Worm (Caenorhabditis elegans): ENCODE results near the gene B0507.7.

B0507.7 gene

ce11 chrV:8786245-8786644 is 27.7 kb upstream of the B0507.7 start, which contains the start of gene sup-37:
Gene sup-37, plus strand, starts transcription at chrV:8786545.
- TF ChIP-seq tab-1 (GFP tag; IDR thresholded peaks at IDR 0.05) (no peak), cog-1 (tag; optimal IDR thresholded peaks at IDR 0.05) (no peak), ztf-29 (GFP tag; IDR thresholded peaks at IDR 0.05) (no peak), klf-2 (GFP tag; conservative IDR thresholded peaks at IDR 0.05) (no peak), ztf-23 (GFP tag; IDR thresholded peaks at IDR 0.05) (no peak), med-1 (GFP tag; optimal IDR thresholded peaks at IDR 0.05; ENCODE audit: insufficient read depth) (no peak), ref-1 (GFP tag; conservative IDR thresholded peaks at IDR 0.05) (no peak)

DNA sequence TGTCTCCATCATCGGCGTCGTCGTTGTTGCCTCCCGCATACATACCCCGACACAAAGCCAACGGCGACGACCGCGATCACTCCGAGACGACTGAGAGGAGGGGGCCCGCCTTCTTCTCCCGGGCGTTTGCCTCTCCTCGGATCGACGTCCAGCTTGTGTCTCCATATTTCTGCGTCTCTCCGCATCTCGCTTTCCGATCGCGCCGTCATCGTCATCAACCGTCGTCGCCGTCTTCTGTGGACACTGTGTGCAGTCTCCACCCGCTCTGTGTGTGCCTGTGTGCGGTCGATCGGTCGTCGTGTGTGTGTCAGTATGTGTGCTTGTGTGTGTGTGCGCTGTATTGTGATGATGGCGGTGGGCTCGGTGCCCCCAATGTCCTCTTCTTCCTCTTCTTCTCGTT is 27.0 kb upstream of the B0507.7 start:
- TF ChIP-seq T22C8.4 (GFP tag; IDR thresholded peaks at IDR 0.05) (no peak), klf-2 (GFP tag; conservative IDR thresholded peaks at IDR 0.05) (no peak), tab-1 (GFP tag; IDR thresholded peaks at IDR 0.05) (peak; percentile 70; the same call in 1 of the 2 replicates), ztf-23 (GFP tag; IDR thresholded peaks at IDR 0.05) (peak; percentile 60), ztf-29 (GFP tag; IDR thresholded peaks at IDR 0.05) (peak; percentile 75), med-1 (GFP tag; optimal IDR thresholded peaks at IDR 0.05; ENCODE audit: insufficient read depth) (no peak), flt-1 (GFP tag; IDR thresholded peaks at IDR 0.05) (peak; percentile 73), cog-1 (tag; optimal IDR thresholded peaks at IDR 0.05) (peak; percentile 27), ref-1 (GFP tag; conservative IDR thresholded peaks at IDR 0.05) (no peak)

ce11 chrV:8784485-8784884 is 26.0 kb upstream of the B0507.7 start:
- TF ChIP-seq klf-2 (GFP tag; conservative IDR thresholded peaks at IDR 0.05), result no peak
- TF ChIP-seq med-1 (GFP tag; optimal IDR thresholded peaks at IDR 0.05; ENCODE audit: insufficient read depth), result no peak
- no peak for TF ChIP-seq tab-1 (GFP tag; IDR thresholded peaks at IDR 0.05)
- TF ChIP-seq ztf-23 (GFP tag; IDR thresholded peaks at IDR 0.05), result no peak
- TF ChIP-seq ztf-29 (GFP tag; IDR thresholded peaks at IDR 0.05), result no peak
- no peak for TF ChIP-seq cog-1 (tag; optimal IDR thresholded peaks at IDR 0.05)
- TF ChIP-seq flt-1 (GFP tag; IDR thresholded peaks at IDR 0.05), result no peak

ce11 chrV:8782112-8782511 is 23.6 kb upstream of the B0507.7 start:
- TF ChIP-seq ztf-29 (GFP tag; IDR thresholded peaks at IDR 0.05), result no peak
- no peak for TF ChIP-seq T22C8.4 (GFP tag; IDR thresholded peaks at IDR 0.05)
- TF ChIP-seq klf-2 (GFP tag; conservative IDR thresholded peaks at IDR 0.05), result no peak
- no peak for TF ChIP-seq flt-1 (GFP tag; IDR thresholded peaks at IDR 0.05)
- no peak for TF ChIP-seq ref-1 (GFP tag; conservative IDR thresholded peaks at IDR 0.05)
- TF ChIP-seq cog-1 (tag; optimal IDR thresholded peaks at IDR 0.05), result no peak
- TF ChIP-seq tab-1 (GFP tag; IDR thresholded peaks at IDR 0.05), result no peak
- TF ChIP-seq ztf-23 (GFP tag; IDR thresholded peaks at IDR 0.05), result no peak
- TF ChIP-seq med-1 (GFP tag; optimal IDR thresholded peaks at IDR 0.05; ENCODE audit: insufficient read depth), result no peak

ce11 chrV:8781164-8781563 is 22.6 kb upstream of the B0507.7 start:
- TF ChIP-seq flt-1 (GFP tag; IDR thresholded peaks at IDR 0.05) (no peak), cog-1 (tag; optimal IDR thresholded peaks at IDR 0.05) (no peak)

- TF ChIP-seq flt-1 (GFP tag; IDR thresholded peaks at IDR 0.05) (no peak), klf-2 (GFP tag; conservative IDR thresholded peaks at IDR 0.05) (no peak), tab-1 (GFP tag; IDR thresholded peaks at IDR 0.05) (no peak), ztf-29 (GFP tag; IDR thresholded peaks at IDR 0.05) (no peak), cog-1 (tag; optimal IDR thresholded peaks at IDR 0.05) (no peak), med-1 (GFP tag; optimal IDR thresholded peaks at IDR 0.05; ENCODE audit: insufficient read depth) (no peak), ref-1 (GFP tag; conservative IDR thresholded peaks at IDR 0.05) (no peak), T22C8.4 (GFP tag; IDR thresholded peaks at IDR 0.05) (no peak), ztf-23 (GFP tag; IDR thresholded peaks at IDR 0.05) (no peak)
Observed at ce11 chrV:8776270-8776669, 17.8 kb upstream of the B0507.7 start, which contains the start of gene B0507.1. Gene B0507.1, plus strand, starts transcription at chrV:8776570.

DNA sequence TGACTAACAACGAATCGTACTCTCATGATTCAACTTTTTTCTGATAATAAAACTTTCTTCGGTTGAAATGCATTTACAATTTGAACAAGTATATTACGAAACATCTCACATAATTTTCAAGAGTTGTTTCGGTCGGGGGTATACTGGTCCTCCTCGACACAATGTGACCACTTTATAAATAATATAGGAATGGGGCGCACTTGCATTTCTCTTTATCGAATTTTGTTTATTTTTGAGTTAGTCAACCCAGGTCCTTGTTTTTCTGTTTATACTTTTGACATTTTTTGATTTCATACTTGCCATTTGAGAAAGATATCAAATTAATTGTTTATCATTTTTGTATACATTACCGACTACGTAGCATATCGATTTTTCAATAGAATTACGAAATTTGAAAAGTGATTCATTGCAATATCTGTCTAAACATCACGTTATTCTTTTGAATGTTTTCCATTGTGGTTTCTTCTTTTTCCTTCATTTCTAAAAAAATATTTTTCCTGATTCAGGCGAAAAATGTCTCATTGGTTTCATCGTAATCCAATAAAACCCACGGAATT is 15.4 kb upstream of the B0507.7 start, which contains the start of gene B0507.2:
Gene B0507.2, plus strand, starts transcription at position 507 of the 557 bp plus-strand sequence.
- no peak for TF ChIP-seq cog-1 (tag; optimal IDR thresholded peaks at IDR 0.05)
- no peak for TF ChIP-seq ref-1 (GFP tag; conservative IDR thresholded peaks at IDR 0.05)
- TF ChIP-seq ztf-23 (GFP tag; IDR thresholded peaks at IDR 0.05), result no peak
- no peak for TF ChIP-seq flt-1 (GFP tag; IDR thresholded peaks at IDR 0.05)
- no peak for TF ChIP-seq tab-1 (GFP tag; IDR thresholded peaks at IDR 0.05)
- no peak for TF ChIP-seq med-1 (GFP tag; optimal IDR thresholded peaks at IDR 0.05; ENCODE audit: insufficient read depth)

DNA sequence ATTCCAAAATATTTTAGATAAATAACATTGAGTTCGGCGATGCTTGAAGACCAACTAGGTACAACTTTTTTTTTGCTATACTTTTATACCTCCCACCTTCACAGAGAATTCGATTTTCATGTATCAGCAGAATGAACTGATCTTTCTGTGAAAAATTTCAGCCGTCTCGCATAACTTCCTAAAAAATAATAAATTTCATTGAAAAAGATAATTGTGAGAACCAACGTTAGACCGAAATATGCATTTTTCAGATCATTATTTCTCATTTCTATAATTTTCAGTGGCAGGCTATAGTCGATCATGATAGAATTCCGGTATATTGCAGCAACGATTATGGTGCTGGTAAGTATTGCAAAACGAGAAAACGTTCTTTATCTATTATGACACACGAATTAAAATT is 13.1 kb upstream of the B0507.7 start, which contains the start of gene srx-115:
Gene srx-115, plus strand, starts transcription at position 301 of the 400 bp plus-strand sequence.
- TF ChIP-seq flt-1 (GFP tag; IDR thresholded peaks at IDR 0.05) (no peak), klf-2 (GFP tag; conservative IDR thresholded peaks at IDR 0.05) (no peak), T22C8.4 (GFP tag; IDR thresholded peaks at IDR 0.05) (no peak), ref-1 (GFP tag; conservative IDR thresholded peaks at IDR 0.05) (no peak), cog-1 (tag; optimal IDR thresholded peaks at IDR 0.05) (no peak), ztf-23 (GFP tag; IDR thresholded peaks at IDR 0.05) (no peak), ztf-29 (GFP tag; IDR thresholded peaks at IDR 0.05) (no peak), tab-1 (GFP tag; IDR thresholded peaks at IDR 0.05) (no peak), med-1 (GFP tag; optimal IDR thresholded peaks at IDR 0.05; ENCODE audit: insufficient read depth) (no peak)

DNA sequence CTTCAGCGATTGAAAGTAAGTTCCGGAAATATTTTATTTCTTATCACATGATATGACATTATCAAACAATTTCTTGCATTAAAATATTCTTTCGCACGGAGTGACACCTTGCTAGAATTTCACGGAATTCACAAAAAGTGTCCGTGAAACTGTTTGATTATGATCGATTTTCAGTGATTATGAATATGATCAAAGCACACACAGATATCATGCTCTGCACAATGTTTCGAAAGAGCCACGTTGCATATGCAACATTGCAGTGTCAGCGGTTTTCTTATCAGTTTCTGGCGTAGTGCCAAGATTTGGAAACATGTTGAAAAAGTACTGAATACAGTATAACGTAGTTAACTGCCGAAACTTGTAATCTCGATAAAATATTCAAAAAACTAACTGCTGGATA is 10.6 kb upstream of the B0507.7 start:
- TF ChIP-seq ztf-29 (GFP tag; IDR thresholded peaks at IDR 0.05) (no peak), klf-2 (GFP tag; conservative IDR thresholded peaks at IDR 0.05) (no peak), ztf-23 (GFP tag; IDR thresholded peaks at IDR 0.05) (no peak), flt-1 (GFP tag; IDR thresholded peaks at IDR 0.05) (no peak), tab-1 (GFP tag; IDR thresholded peaks at IDR 0.05) (no peak), med-1 (GFP tag; optimal IDR thresholded peaks at IDR 0.05; ENCODE audit: insufficient read depth) (no peak), ref-1 (GFP tag; conservative IDR thresholded peaks at IDR 0.05) (no peak), T22C8.4 (GFP tag; IDR thresholded peaks at IDR 0.05) (no peak), cog-1 (tag; optimal IDR thresholded peaks at IDR 0.05) (no peak)

DNA sequence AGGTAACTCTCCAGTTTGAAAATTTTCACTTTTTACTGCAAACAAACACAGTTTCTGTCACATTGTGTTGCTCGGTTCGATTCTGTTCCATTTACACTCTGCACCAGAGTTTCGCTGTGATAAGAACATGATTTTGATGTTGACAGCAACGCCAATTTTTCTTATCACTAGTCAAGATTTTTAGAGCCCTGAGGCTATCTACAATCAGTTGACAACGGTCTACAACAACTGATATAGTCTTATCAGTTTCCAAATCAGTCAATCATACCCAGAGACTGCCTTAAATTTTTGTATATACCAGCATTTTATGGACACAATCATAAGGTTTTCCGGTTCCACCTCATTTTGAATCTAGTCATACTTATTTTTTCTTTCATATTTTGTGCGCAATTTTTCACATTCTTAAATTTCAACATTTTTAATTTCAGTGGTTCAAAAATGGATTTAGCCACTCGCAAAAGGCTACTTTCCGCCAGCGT is 10.0 kb upstream of the B0507.7 start, which contains the start of gene B0507.3:
Gene B0507.3, plus strand, starts transcription at position 429 of the 479 bp plus-strand sequence.
- TF ChIP-seq cog-1 (tag; optimal IDR thresholded peaks at IDR 0.05) (no peak), med-1 (GFP tag; optimal IDR thresholded peaks at IDR 0.05; ENCODE audit: insufficient read depth) (no peak), T22C8.4 (GFP tag; IDR thresholded peaks at IDR 0.05) (no peak), ref-1 (GFP tag; conservative IDR thresholded peaks at IDR 0.05) (no peak), ztf-23 (GFP tag; IDR thresholded peaks at IDR 0.05) (no peak), flt-1 (GFP tag; IDR thresholded peaks at IDR 0.05) (no peak), klf-2 (GFP tag; conservative IDR thresholded peaks at IDR 0.05) (no peak), tab-1 (GFP tag; IDR thresholded peaks at IDR 0.05) (no peak), ztf-29 (GFP tag; IDR thresholded peaks at IDR 0.05) (no peak)
